Worm (Caenorhabditis elegans): Measurements from ENCODE around the gene F40H6.5.

F40H6.5 gene

DNA sequence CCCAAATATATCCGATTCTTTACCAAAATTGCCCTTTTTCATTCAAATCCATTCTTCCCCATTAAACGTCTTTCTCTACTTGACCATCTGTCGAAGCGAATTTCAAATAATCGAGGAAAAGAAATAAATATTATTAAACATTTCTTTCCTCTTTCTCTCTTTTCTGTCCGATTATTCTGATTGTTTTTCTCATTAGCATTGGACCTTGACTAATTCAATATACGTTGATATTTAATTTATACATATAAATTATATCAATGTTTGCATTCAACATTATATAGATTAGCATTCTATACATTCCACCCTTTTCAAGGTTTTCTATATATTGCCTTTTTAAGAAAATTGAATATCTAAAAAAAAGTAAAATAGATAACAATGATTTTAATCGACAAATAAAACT, 17.3 kb upstream of the F40H6.5 start:
- TF ChIP-seq rec-8 (tag; optimal IDR thresholded peaks at IDR 0.05) (no peak), lin-26 (GFP tag; IDR thresholded peaks at IDR 0.05) (no peak), nhr-80 (tag; optimal IDR thresholded peaks at IDR 0.05) (no peak), sdz-38 (tag; optimal IDR thresholded peaks at IDR 0.05) (no peak), lag-1 (GFP tag; IDR thresholded peaks at IDR 0.05) (no peak), tbx-9 (tag; optimal IDR thresholded peaks at IDR 0.05; ENCODE audit: borderline replicate concordance) (no peak), F55B11.4 (tag; optimal IDR thresholded peaks at IDR 0.05; ENCODE audit: borderline replicate concordance, insufficient read depth) (no peak), F57A8.1 (GFP tag; optimal IDR thresholded peaks at IDR 0.05) (no peak), zfh-2 (GFP tag; conservative IDR thresholded peaks at IDR 0.05) (no peak), F49E8.2 (tag; optimal IDR thresholded peaks at IDR 0.05; ENCODE audit: insufficient read depth) (no peak), cebp-2 (GFP tag; IDR thresholded peaks at IDR 0.05) (no peak), madf-6 (GFP tag; IDR thresholded peaks at IDR 0.05) (no peak), ama-1 (optimal IDR thresholded peaks at IDR 0.05) (no peak), ama-1 (GFP tag; optimal IDR thresholded peaks at IDR 0.05) (no peak), rcor-1 (GFP tag; IDR thresholded peaks at IDR 0.05) (no peak), bed-1 (GFP tag; IDR thresholded peaks at IDR 0.05) (no peak), ztf-25 (GFP tag; IDR thresholded peaks at IDR 0.05) (no peak), F10E7.11 (tag; optimal IDR thresholded peaks at IDR 0.05) (no peak), somi-1 (GFP tag; optimal IDR thresholded peaks at IDR 0.05) (no peak), Y79H2A.3 (GFP tag; conservative IDR thresholded peaks at IDR 0.05) (no peak)

DNA sequence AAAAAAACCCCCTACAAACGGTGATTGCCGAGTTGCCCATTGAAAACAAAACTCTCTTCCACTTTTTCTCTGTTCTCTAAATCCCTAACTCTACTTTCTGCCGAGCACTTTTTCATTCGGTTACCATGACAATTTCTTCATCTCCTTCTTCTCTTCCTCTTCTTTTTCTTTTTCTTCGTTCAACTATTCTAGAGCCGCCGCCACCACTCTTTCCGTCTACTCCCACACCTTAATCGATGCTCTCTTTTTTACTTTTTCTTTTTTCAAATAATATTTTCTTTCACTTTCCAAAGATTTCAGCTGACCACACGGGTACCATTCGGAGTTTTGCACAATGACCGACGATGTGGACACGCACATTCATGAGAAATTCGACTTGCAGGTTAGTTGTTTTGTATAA, 12.0 kb upstream of the F40H6.5 start, which contains the start of gene mapk-15:
TSS of gene mapk-15 (plus strand) at position 301 of the 400 bp plus-strand sequence.
- TF ChIP-seq madf-6 (GFP tag; IDR thresholded peaks at IDR 0.05) (no peak), attf-3 (GFP tag; conservative IDR thresholded peaks at IDR 0.05) (no peak), tbx-9 (tag; optimal IDR thresholded peaks at IDR 0.05; ENCODE audit: borderline replicate concordance) (no peak)

DNA sequence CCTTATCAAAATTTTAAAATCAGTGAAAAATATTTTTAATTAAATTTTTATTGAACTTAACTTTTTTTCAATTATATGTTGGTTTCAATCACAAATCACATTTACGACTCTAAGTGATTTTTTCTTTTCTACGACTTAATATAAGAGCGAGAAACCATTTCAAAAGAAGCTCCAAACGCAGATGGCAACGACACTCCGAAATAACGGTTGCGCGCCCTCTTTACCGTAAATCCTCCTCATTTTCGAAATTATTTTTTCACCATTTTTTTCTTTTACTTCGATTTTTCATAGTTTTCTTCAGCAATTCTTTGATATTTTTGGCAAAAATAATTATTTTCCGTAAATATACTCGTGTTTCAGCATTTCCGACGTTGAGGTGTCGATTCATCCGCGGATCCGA, 9.2 kb upstream of the F40H6.5 start:
- peak; percentile 89 for TF ChIP-seq attf-3 (GFP tag; conservative IDR thresholded peaks at IDR 0.05)

DNA sequence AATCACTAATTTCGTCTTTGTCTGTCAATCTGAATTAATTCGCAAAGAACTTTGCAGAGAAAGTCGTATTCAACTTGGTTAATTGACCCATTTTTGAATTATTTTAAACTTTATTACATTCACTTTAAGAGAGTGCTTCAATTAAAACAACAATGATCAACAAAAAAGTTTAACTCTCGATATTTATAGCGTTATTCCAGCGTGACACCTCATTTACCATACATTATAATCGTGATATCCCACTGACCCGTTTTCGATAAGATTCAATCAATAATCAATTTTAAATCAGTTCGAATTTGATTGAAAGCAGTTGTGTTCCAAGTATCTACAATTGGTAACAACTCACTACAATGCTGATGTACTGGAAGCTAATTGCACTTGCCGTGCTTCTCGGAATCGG, 1.2 kb upstream of the F40H6.5 start, which contains the start of gene clc-10:
TSS of gene clc-10 (plus strand) at position 301 of the 400 bp plus-strand sequence.
- TF ChIP-seq snpc-3.4 (tag; optimal IDR thresholded peaks at IDR 0.05) (no peak), lag-1 (GFP tag; IDR thresholded peaks at IDR 0.05) (no peak), egl-44 (GFP tag; IDR thresholded peaks at IDR 0.05) (no peak), tbp1 (GFP tag; optimal IDR thresholded peaks at IDR 0.05) (no peak), snpc-1.3 (tag; optimal IDR thresholded peaks at IDR 0.05; ENCODE audit: insufficient read depth) (no peak), ets-4 (GFP tag; optimal IDR thresholded peaks at IDR 0.05) (no peak), Y56A3A.18 (GFP tag; IDR thresholded peaks at IDR 0.05) (no peak), chd-7 (tag; optimal IDR thresholded peaks at IDR 0.05) (no peak), nhr-27 (tag; optimal IDR thresholded peaks at IDR 0.05) (no peak), lin-35 (GFP tag; optimal IDR thresholded peaks at IDR 0.05) (no peak), efl-1 (GFP tag; optimal IDR thresholded peaks at IDR 0.05) (no peak), him-1 (tag; optimal IDR thresholded peaks at IDR 0.05) (no peak), attf-3 (GFP tag; conservative IDR thresholded peaks at IDR 0.05) (no peak)

DNA sequence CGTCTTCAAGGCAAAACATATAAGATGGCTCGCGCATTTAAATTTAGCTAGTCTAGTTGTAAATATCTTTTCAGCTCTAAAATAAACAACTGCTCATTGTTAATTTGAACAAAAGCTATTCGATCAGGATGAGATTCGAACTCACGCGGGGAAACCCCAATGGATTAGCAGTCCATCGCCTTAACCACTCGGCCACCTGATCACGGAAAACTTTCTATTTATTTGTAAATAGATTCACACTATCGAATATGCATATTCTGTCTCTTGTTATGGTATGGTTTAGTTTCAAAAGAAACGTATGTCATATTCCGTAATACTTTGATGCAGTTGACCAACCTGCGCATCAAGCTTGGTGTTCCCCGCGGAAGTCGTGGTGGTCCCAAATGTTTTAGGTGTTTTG, 573 bp upstream of the F40H6.5 start:
- peak; percentile 60 for TF ChIP-seq B0261.1 (tag; optimal IDR thresholded peaks at IDR 0.05)
- TF ChIP-seq snpc-1.3 (tag; optimal IDR thresholded peaks at IDR 0.05; ENCODE audit: insufficient read depth): peak; percentile 31
- peak; percentile 79 for TF ChIP-seq lin-26 (GFP tag; IDR thresholded peaks at IDR 0.05)
- 0 out of 2 replicates have a peak, but pooled peaks have one; percentile 17 for TF ChIP-seq D2030.7 (GFP tag; IDR thresholded peaks at IDR 0.05)
- TF ChIP-seq him-1 (tag; optimal IDR thresholded peaks at IDR 0.05): peak; percentile 51
- TF ChIP-seq dpff-1 (tag; optimal IDR thresholded peaks at IDR 0.05): no peak
- TF ChIP-seq mes-4 (tag; optimal IDR thresholded peaks at IDR 0.05): no peak
- peak; percentile 60 for TF ChIP-seq rpc-1 (optimal IDR thresholded peaks at IDR 0.05)
- peak; percentile 74 for TF ChIP-seq rpc-1 (tag; optimal IDR thresholded peaks at IDR 0.05)
- TF ChIP-seq ZK185.1 (tag; optimal IDR thresholded peaks at IDR 0.05; ENCODE audit: poor library complexity, severe bottlenecking): peak; percentile 6
- TF ChIP-seq lsy-27 (tag; optimal IDR thresholded peaks at IDR 0.05; ENCODE audit: borderline replicate concordance, insufficient read depth): no peak
- TF ChIP-seq bed-1 (GFP tag; IDR thresholded peaks at IDR 0.05): no peak
- TF ChIP-seq tbp1 (GFP tag; optimal IDR thresholded peaks at IDR 0.05): peak; percentile 87

All from whole organism, young adult.